Fruit fly (Drosophila melanogaster) whole organism, embryonic: ENCODE measurements around the gene Sodh2.
A peak's percentile ranks its signal among the peaks of the same experiment; 100 is the strongest.

ENCODE experiments used
- Antp ChIP-seq: fragments of 200-800 bp; sonication (Bioruptor generic); optimal IDR thresholded peaks from 3 replicates; lab custom pipeline; 2016; ENCODE audit warnings: missing biosample characterization, missing genetic modification characterization
- Atf6 ChIP-seq: fragments of 200-800 bp; sonication (Bioruptor generic); IDR thresholded peaks from 2 replicates; pipeline ENCODE4 v1.3.6; 2022; ENCODE audit warnings: missing biosample characterization, missing genetic modification characterization
- Awh ChIP-seq: fragments of 200-800 bp; sonication (Bioruptor generic); IDR thresholded peaks from 2 replicates; pipeline ENCODE4, ENCODE4 v1.3.6; 2022; ENCODE audit warnings: missing biosample characterization, missing genetic modification characterization
- Bteb2 ChIP-seq: fragments of 200-800 bp; sonication (Bioruptor generic); optimal IDR thresholded peaks from 2 replicates; lab custom pipeline; 2016; ENCODE audit warnings: missing biosample characterization, missing genetic modification characterization
- CG10274 ChIP-seq: fragments of 200-800 bp; sonication (Bioruptor generic); optimal IDR thresholded peaks from 3 replicates; lab custom pipeline; 2017; ENCODE audit warnings: missing biosample characterization, mild to moderate bottlenecking, missing genetic modification characterization
- CG12299 ChIP-seq: fragments of 200-800 bp; sonication (Bioruptor generic); optimal IDR thresholded peaks from 2 replicates; lab custom pipeline; 2018; ENCODE audit warnings: missing biosample characterization, mild to moderate bottlenecking, missing genetic modification characterization
- CG1233 ChIP-seq: fragments of 200-800 bp; sonication (Bioruptor generic); optimal IDR thresholded peaks from 4 replicates; lab custom pipeline; 2018; ENCODE audit warnings: missing biosample characterization, mild to moderate bottlenecking, missing genetic modification characterization
- CG14014 ChIP-seq: fragments of 200-800 bp; sonication (Bioruptor generic); IDR thresholded peaks from 2 replicates; pipeline ENCODE4 v1.3.6; 2022; ENCODE audit warnings: missing biosample characterization, missing genetic modification characterization
- CG15011 ChIP-seq: fragments of 200-800 bp; sonication (Bioruptor generic); optimal IDR thresholded peaks from 3 replicates; lab custom pipeline; 2018; ENCODE audit warnings: missing biosample characterization, mild to moderate bottlenecking, missing genetic modification characterization
- CG15479 ChIP-seq: fragments of 200-800 bp; sonication (Bioruptor generic); optimal IDR thresholded peaks from 3 replicates; lab custom pipeline; 2019; ENCODE audit warnings: missing biosample characterization, mild to moderate bottlenecking, missing genetic modification characterization, moderate library complexity
- CG1603 ChIP-seq: fragments of 200-800 bp; sonication (Bioruptor generic); optimal IDR thresholded peaks from 2 replicates; lab custom pipeline; 2019; ENCODE audit warnings: missing biosample characterization, mild to moderate bottlenecking, missing genetic modification characterization, moderate library complexity
- CG18599 ChIP-seq: fragments of 200-800 bp; sonication (Bioruptor generic); optimal IDR thresholded peaks from 3 replicates; lab custom pipeline; 2017; ENCODE audit warnings: missing biosample characterization, missing genetic modification characterization, mild to moderate bottlenecking, moderate library complexity, missing genetic modification reagents
- CG2678 ChIP-seq: fragments of 200-800 bp; sonication (Bioruptor generic); optimal IDR thresholded peaks from 3 replicates; lab custom pipeline; 2019; ENCODE audit warnings: missing biosample characterization, mild to moderate bottlenecking, missing genetic modification characterization, moderate library complexity
- CG30020 ChIP-seq: fragments of 200-800 bp; optimal IDR thresholded peaks from 2 replicates; lab custom pipeline; 2019; ENCODE audit warnings: missing biosample characterization, mild to moderate bottlenecking, missing genetic modification characterization, moderate library complexity
- CG3163 ChIP-seq: fragments of 200-800 bp; sonication (Bioruptor generic); optimal IDR thresholded peaks from 3 replicates; lab custom pipeline; 2016; ENCODE audit warnings: missing biosample characterization, missing genetic modification characterization
- CG32772 ChIP-seq: fragments of 200-800 bp; sonication (Bioruptor generic); IDR thresholded peaks from 2 replicates; pipeline ENCODE4 v1.3.6; 2022; ENCODE audit warnings: missing biosample characterization, missing genetic modification characterization
- CG5180 ChIP-seq: fragments of 200-800 bp; sonication (Bioruptor generic); optimal IDR thresholded peaks from 3 replicates; lab custom pipeline; 2017; ENCODE audit warnings: missing biosample characterization, missing genetic modification characterization, mild to moderate bottlenecking, moderate library complexity, missing genetic modification reagents
- CG6813 ChIP-seq: fragments of 200-800 bp; sonication (Bioruptor generic); optimal IDR thresholded peaks from 2 replicates; lab custom pipeline; 2017; ENCODE audit warnings: missing biosample characterization, missing genetic modification characterization, mild to moderate bottlenecking, moderate library complexity, missing genetic modification reagents
- CG7357 ChIP-seq: fragments of 200-800 bp; sonication (Bioruptor generic); IDR thresholded peaks from 3 replicates; pipeline ENCODE4 v1.3.6; 2022; ENCODE audit warnings: missing biosample characterization, missing genetic modification characterization
- CG8388 ChIP-seq: fragments of 200-800 bp; sonication (Bioruptor generic); optimal IDR thresholded peaks from 2 replicates; lab custom pipeline; 2019; ENCODE audit warnings: missing biosample characterization, mild to moderate bottlenecking, missing genetic modification characterization, moderate library complexity
- CG8765 ChIP-seq: fragments of 200-800 bp; sonication (Bioruptor generic); IDR thresholded peaks from 2 replicates; pipeline ENCODE4 v1.3.6; 2022; ENCODE audit warnings: missing biosample characterization, missing genetic modification characterization
- CTCF ChIP-seq: fragments of 200-800 bp; sonication (Bioruptor generic); optimal IDR thresholded peaks from 2 replicates; lab custom pipeline; 2017; ENCODE audit warnings: missing biosample characterization, mild to moderate bottlenecking, missing genetic modification characterization, moderate library complexity
- CoRest ChIP-seq: fragments of 200-800 bp; sonication (Bioruptor generic); optimal IDR thresholded peaks from 3 replicates; lab custom pipeline; 2018; ENCODE audit warnings: missing biosample characterization, mild to moderate bottlenecking, missing genetic modification characterization, moderate library complexity
- Fer3 ChIP-seq: fragments of 200-800 bp; sonication (Bioruptor generic); optimal IDR thresholded peaks from 2 replicates; lab custom pipeline; 2018; ENCODE audit warnings: missing biosample characterization, mild to moderate bottlenecking, missing genetic modification characterization, moderate library complexity
- GATAe ChIP-seq: fragments of 200-800 bp; sonication (Bioruptor generic); conservative IDR thresholded peaks from 2 replicates; pipeline ENCODE4 v1.3.6; 2022; ENCODE audit warnings: missing biosample characterization, missing genetic modification characterization
- H15 ChIP-seq: fragments of 200-800 bp; sonication (Bioruptor generic); IDR thresholded peaks from 3 replicates; pipeline ENCODE4 v1.3.6; 2022; ENCODE audit warnings: missing biosample characterization, missing genetic modification characterization
- HLHmδ ChIP-seq: fragments of 200-800 bp; sonication (Bioruptor generic); optimal IDR thresholded peaks from 2 replicates; lab custom pipeline; 2018; ENCODE audit warnings: missing biosample characterization, mild to moderate bottlenecking, missing genetic modification characterization, moderate library complexity
- Hmr ChIP-seq: fragments of 200-800 bp; sonication (Bioruptor generic); optimal IDR thresholded peaks from 3 replicates; lab custom pipeline; 2017; ENCODE audit warnings: mild to moderate bottlenecking, missing biosample characterization, missing genetic modification reagents, missing genetic modification characterization
- Neu2 ChIP-seq: fragments of 200-800 bp; sonication (Bioruptor generic); optimal IDR thresholded peaks from 3 replicates; lab custom pipeline; 2016; ENCODE audit warnings: missing biosample characterization, missing genetic modification characterization, borderline replicate concordance
- Oli ChIP-seq: fragments of 200-800 bp; sonication (Bioruptor generic); optimal IDR thresholded peaks from 2 replicates; lab custom pipeline; 2018; ENCODE audit warnings: missing biosample characterization, mild to moderate bottlenecking, missing genetic modification characterization, moderate library complexity
- Rx ChIP-seq: fragments of 200-800 bp; sonication (Bioruptor generic); IDR thresholded peaks from 2 replicates; pipeline ENCODE4 v1.3.6; 2022; ENCODE audit warnings: missing biosample characterization, missing genetic modification characterization
- Spps ChIP-seq: fragments of 200-800 bp; sonication (Bioruptor generic); optimal IDR thresholded peaks from 2 replicates; lab custom pipeline; 2018; ENCODE audit warnings: missing biosample characterization, mild to moderate bottlenecking, missing genetic modification characterization
- Stat92E ChIP-seq, 3 experiments: fragments of >200 bp in 2 of 3; fragments of 200-800 bp in 1 of 3; sonication (Bioruptor generic) in 1 of 3; optimal IDR thresholded peaks; 2 replicates each; lab custom pipeline; 2017 to 2019; ENCODE audit warnings: missing biosample characterization in 3 of 3, missing genetic modification characterization in 3 of 3, mild to moderate bottlenecking in 1 of 3, moderate library complexity in 1 of 3
- ab ChIP-seq: fragments of 200-800 bp; sonication (Bioruptor generic); optimal IDR thresholded peaks from 2 replicates; lab custom pipeline; 2016; ENCODE audit warnings: missing biosample characterization, missing genetic modification characterization
- chif ChIP-seq, 2 experiments: fragments of 200-800 bp; sonication (Bioruptor generic); optimal IDR thresholded peaks; 3 replicates each; lab custom pipeline; 2016; ENCODE audit warnings: missing biosample characterization in 2 of 2, missing genetic modification characterization in 2 of 2
- dimm ChIP-seq: fragments of 200-800 bp; sonication (Bioruptor generic); IDR thresholded peaks from 2 replicates; pipeline ENCODE4 v1.3.6; 2022; ENCODE audit warnings: missing biosample characterization, missing genetic modification characterization
- fd102C ChIP-seq: fragments of 200-800 bp; sonication (Bioruptor generic); optimal IDR thresholded peaks from 2 replicates; lab custom pipeline; 2018; ENCODE audit warnings: missing biosample characterization, mild to moderate bottlenecking, missing genetic modification characterization, moderate library complexity
- jumu ChIP-seq: fragments of 200-800 bp; sonication (Bioruptor generic); optimal IDR thresholded peaks from 3 replicates; lab custom pipeline; 2016; ENCODE audit warnings: missing biosample characterization, missing genetic modification characterization
- mam ChIP-seq: fragments of 200-800 bp; sonication (Bioruptor generic); optimal IDR thresholded peaks from 3 replicates; lab custom pipeline; 2016; ENCODE audit warnings: missing biosample characterization, missing genetic modification characterization
- org-1 ChIP-seq: fragments of 200-800 bp; sonication (Bioruptor generic); optimal IDR thresholded peaks from 2 replicates; lab custom pipeline; 2017; ENCODE audit warnings: missing biosample characterization, missing genetic modification characterization
- pan ChIP-seq, 4 experiments: fragments of >200 bp in 3 of 4; fragments of 200-800 bp in 1 of 4; sonication (Bioruptor generic) in 1 of 4; optimal IDR thresholded peaks in 3 of 4; IDR thresholded peaks in 1 of 4; 2 replicates each; pipeline versions ENCODE4 v1.3.6 to Lab custom; 2017 to 2022; ENCODE audit warnings: missing biosample characterization in 2 of 4, missing genetic modification characterization in 2 of 4, mixed read lengths in 1 of 4
- pho ChIP-seq: fragments of 200-800 bp; sonication (Bioruptor generic); optimal IDR thresholded peaks from 2 replicates; lab custom pipeline; 2016; ENCODE audit warnings: missing biosample characterization, missing genetic modification characterization
- pnt ChIP-seq: fragments of 200-800 bp; sonication (Bioruptor generic); optimal IDR thresholded peaks from 3 replicates; lab custom pipeline; 2016; ENCODE audit warnings: missing biosample characterization, missing genetic modification characterization
- psq ChIP-seq: fragments of 200-800 bp; sonication (Bioruptor generic); optimal IDR thresholded peaks from 2 replicates; lab custom pipeline; 2017; ENCODE audit warnings: missing biosample characterization, missing genetic modification characterization
- slp2 ChIP-seq: fragments of 200-800 bp; sonication (Bioruptor generic); optimal IDR thresholded peaks from 2 replicates; lab custom pipeline; 2016; ENCODE audit warnings: missing biosample characterization, missing genetic modification characterization
- sug ChIP-seq: fragments of 200-800 bp; optimal IDR thresholded peaks from 2 replicates; lab custom pipeline; 2019; ENCODE audit warnings: missing biosample characterization, mild to moderate bottlenecking, missing genetic modification characterization, moderate library complexity
- vfl ChIP-seq: fragments of 200-800 bp; sonication (Bioruptor generic); optimal IDR thresholded peaks from 2 replicates; lab custom pipeline; 2016; ENCODE audit warnings: missing biosample characterization, missing genetic modification characterization
- wor ChIP-seq: fragments of 200-800 bp; sonication (Bioruptor generic); IDR thresholded peaks from 2 replicates; pipeline ENCODE4 v1.3.6; 2022; ENCODE audit warnings: missing biosample characterization, missing genetic modification characterization

The Sodh2 gene

dm6 chr3R:10886462-10887315 is 10.5 kb downstream of the Sodh2 start (continued):
- peak; percentile 87 for TF ChIP-seq org-1 (GFP tag; lab: Kevin White, UChicago)
- peak; percentile 67; the same call in 2 of the 3 replicates for TF ChIP-seq H15 (GFP tag; lab: Robert Waterston, UW)
- TF ChIP-seq Antp: peak; percentile 74
- TF ChIP-seq jumu (GFP tag; lab: Kevin White, UChicago): peak; percentile 89
- TF ChIP-seq pho (GFP tag; lab: Kevin White, UChicago): peak; percentile 95
- TF ChIP-seq Stat92E (GFP tag; optimal IDR thresholded peaks at IDR 0.05; lab: Kevin White, UChicago): peak in 1 of 3 experiments; percentile 74
- TF ChIP-seq dimm (GFP tag; lab: Robert Waterston, UW): peak; percentile 50; the same call in 1 of the 2 replicates
- no peak for TF ChIP-seq pan (optimal IDR thresholded peaks at IDR 0.05; lab: Kevin White, UChicago)
- TF ChIP-seq pan (GFP tag; optimal IDR thresholded peaks at IDR 0.05 in 1 of 2, IDR thresholded peaks at IDR 0.05 in 1 of 2): peak in 1 of 2 experiments; percentile 82
- peak; percentile 87 for TF ChIP-seq wor (GFP tag; lab: Robert Waterston, UW)
- TF ChIP-seq Neu2 (GFP tag; lab: Kevin White, UChicago): peak; percentile 12
- peak; percentile 41 for TF ChIP-seq CG30020 (tag; lab: Kevin White, UChicago)
- peak; percentile 97 for TF ChIP-seq CG18599
- peak; percentile 76 for TF ChIP-seq CG1233 (GFP tag; lab: Kevin White, UChicago)
- peak; percentile 88 for TF ChIP-seq sug
- TF ChIP-seq GATAe: peak; percentile 69
- TF ChIP-seq chif (GFP tag; optimal IDR thresholded peaks at IDR 0.05; lab: Kevin White, UChicago): peak; percentile 69 to 89
- no peak for TF ChIP-seq CG15479 (GFP tag; lab: Kevin White, UChicago)
- no peak for TF ChIP-seq fd102C (GFP tag; lab: Kevin White, UChicago)
- peak; percentile 96 for TF ChIP-seq Hmr (GFP tag; lab: Kevin White, UChicago)
- TF ChIP-seq Spps: peak; percentile 70
- peak; percentile 70 for TF ChIP-seq CG5180
- TF ChIP-seq HLHmδ (GFP tag; lab: Kevin White, UChicago): no peak
- peak; percentile 53 for TF ChIP-seq CG1603
- TF ChIP-seq psq: peak; percentile 62
- TF ChIP-seq Atf6 (GFP tag; lab: Robert Waterston, UW): peak; percentile 92
- peak; percentile 82 for TF ChIP-seq CG12299
- TF ChIP-seq CG7357 (GFP tag; lab: Robert Waterston, UW): peak; percentile 74
- TF ChIP-seq Bteb2 (GFP tag; lab: Kevin White, UChicago): peak; percentile 88
- TF ChIP-seq CG15011: peak; percentile 85
- TF ChIP-seq pnt (GFP tag; lab: Kevin White, UChicago): peak; percentile 66
- peak; percentile 91 for TF ChIP-seq Oli (tag; lab: Kevin White, UChicago)
- peak; percentile 95 for TF ChIP-seq CG2678 (tag; lab: Kevin White, UChicago)
- TF ChIP-seq CG3163 (GFP tag; lab: Kevin White, UChicago): peak; percentile 85
- peak; percentile 25 for TF ChIP-seq ab
- peak; percentile 91 for TF ChIP-seq CG6813 (GFP tag; lab: Kevin White, UChicago)
- TF ChIP-seq CG14014 (GFP tag; lab: Robert Waterston, UW): peak; percentile 87
- peak; percentile 55; the same call in 1 of the 2 replicates for TF ChIP-seq Rx (GFP tag; lab: Robert Waterston, UW)
- TF ChIP-seq CTCF (GFP tag; lab: Kevin White, UChicago): peak; percentile 34
- TF ChIP-seq CG32772: peak; percentile 85
- TF ChIP-seq Fer3 (tag; lab: Kevin White, UChicago): peak; percentile 91
- TF ChIP-seq CG8765 (GFP tag; lab: Robert Waterston, UW): peak; percentile 52; the same call in 1 of the 2 replicates
- TF ChIP-seq mam (GFP tag; lab: Kevin White, UChicago): peak; percentile 91
- peak; percentile 84 for TF ChIP-seq CG8388 (GFP tag; lab: Kevin White, UChicago)
- peak; percentile 82 for TF ChIP-seq vfl (GFP tag; lab: Kevin White, UChicago)
- peak; percentile 95 for TF ChIP-seq CoRest (tag; lab: Kevin White, UChicago)
- TF ChIP-seq slp2 (GFP tag; lab: Kevin White, UChicago): peak; percentile 91
- peak; percentile 99 for TF ChIP-seq CG10274 (GFP tag; lab: Kevin White, UChicago)
- TF ChIP-seq Awh (GFP tag; lab: Robert Waterston, UW): peak; percentile 73
